Fruit fly (Drosophila melanogaster): ENCODE measurements around the gene scpr-C.
A peak's percentile ranks its signal among the peaks of the same experiment; 100 is the strongest.

Gene scpr-C

DNA sequence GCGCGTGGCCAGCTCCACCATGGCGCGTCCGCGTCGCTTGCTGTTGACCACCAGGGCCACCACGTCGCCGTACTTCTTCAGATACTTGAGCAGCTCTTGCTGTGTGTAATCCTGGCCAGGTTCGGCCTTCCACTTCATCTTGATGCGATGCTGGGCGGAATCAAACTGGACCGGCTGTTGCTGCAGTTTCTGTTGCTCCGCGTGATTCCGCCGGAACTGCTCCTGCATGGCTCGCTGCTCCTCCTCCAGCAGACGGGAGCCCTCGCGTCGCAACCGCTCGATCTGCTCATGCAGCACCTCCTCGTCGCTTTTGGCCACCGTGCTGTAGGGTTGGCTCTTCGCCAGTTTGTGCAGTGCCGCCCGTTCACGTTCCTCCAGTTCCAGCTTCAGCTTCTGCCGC lies 5.7 kb downstream of the scpr-C start:
- TF ChIP-seq Sin3A (optimal IDR thresholded peaks at IDR 0.05) = no peak
- TF ChIP-seq Myc (optimal IDR thresholded peaks at IDR 0.05) = no peak
- TF ChIP-seq psq (optimal IDR thresholded peaks at IDR 0.05) = no peak
- TF ChIP-seq insv (optimal IDR thresholded peaks at IDR 0.05) = no peak
- peak; percentile 67 for TF ChIP-seq ttk (optimal IDR thresholded peaks at IDR 0.05)
- no peak for TF ChIP-seq h (optimal IDR thresholded peaks at IDR 0.05)

dm6 chr3R:11231705-11232261 lies 6.5 kb downstream of the scpr-C start, which contains the start of the genes CG17187 and Dph3:
Gene CG17187, minus strand, starts transcription at chr3R:11231879.
Gene Dph3, plus strand, starts transcription at chr3R:11231912.
- TF ChIP-seq h (optimal IDR thresholded peaks at IDR 0.05) (no peak), Myc (optimal IDR thresholded peaks at IDR 0.05) (no peak), insv (optimal IDR thresholded peaks at IDR 0.05) (no peak), Sin3A (optimal IDR thresholded peaks at IDR 0.05) (no peak), psq (optimal IDR thresholded peaks at IDR 0.05) (no peak), ttk (optimal IDR thresholded peaks at IDR 0.05) (no peak)

dm6 chr3R:11234918-11235371 lies 9.6 kb downstream of the scpr-C start, which contains the start of the genes Arfip and CG17721:
Gene Arfip, minus strand, starts transcription at chr3R:11235013.
Gene CG17721, plus strand, starts transcription at chr3R:11235140.
- TF ChIP-seq h (optimal IDR thresholded peaks at IDR 0.05) (no peak), ttk (optimal IDR thresholded peaks at IDR 0.05) (no peak), insv (optimal IDR thresholded peaks at IDR 0.05) (no peak), Sin3A (optimal IDR thresholded peaks at IDR 0.05) (no peak), Myc (optimal IDR thresholded peaks at IDR 0.05) (no peak), psq (optimal IDR thresholded peaks at IDR 0.05) (no peak)

DNA sequence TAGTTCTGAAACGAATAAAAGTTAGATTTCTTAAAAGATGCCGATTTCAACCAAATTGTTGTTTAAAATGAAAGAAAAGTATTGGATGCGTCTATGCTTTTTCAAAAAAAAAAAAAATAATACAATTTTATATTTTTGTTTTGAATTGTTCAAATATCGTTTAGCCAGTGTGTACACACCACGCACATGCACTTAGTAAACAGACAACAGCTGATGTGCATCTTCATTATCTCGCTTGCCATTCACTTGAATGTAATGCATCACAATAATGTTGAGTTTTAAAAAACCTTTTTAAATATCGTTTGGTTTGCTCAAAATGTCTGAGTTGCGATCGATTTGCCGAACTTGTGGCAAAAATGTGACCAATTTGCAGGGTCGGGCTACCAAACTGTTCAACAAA lies 10.7 kb downstream of the scpr-C start, which contains the start of gene CG31441:
TSS of gene CG31441 (plus strand) at position 246 of the 400 bp plus-strand sequence.
- TF ChIP-seq insv (optimal IDR thresholded peaks at IDR 0.05) = no peak

DNA sequence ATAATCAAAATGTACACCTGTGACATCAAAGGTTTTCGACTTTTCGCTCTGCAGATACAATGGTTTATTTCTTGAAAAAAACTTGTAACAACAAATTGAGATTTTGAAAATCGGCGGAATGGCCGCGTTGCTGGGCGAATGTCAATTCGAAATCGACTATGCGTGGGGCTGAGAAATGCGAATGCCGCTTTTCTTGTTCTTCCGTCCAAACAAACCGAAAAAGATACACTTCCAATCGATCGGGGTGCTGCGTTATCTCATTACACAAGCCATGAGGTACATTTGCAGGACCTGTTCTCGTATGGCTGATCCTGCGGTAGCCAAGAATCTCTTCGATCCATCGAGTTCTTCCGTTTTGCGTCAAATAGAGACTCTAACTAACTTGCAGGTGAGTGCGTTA lies 12.3 kb downstream of the scpr-C start, which contains the start of gene CG31388:
TSS of gene CG31388 (plus strand) at position 218 of the 400 bp plus-strand sequence.
- TF ChIP-seq insv (optimal IDR thresholded peaks at IDR 0.05) (no peak), h (optimal IDR thresholded peaks at IDR 0.05) (no peak), psq (optimal IDR thresholded peaks at IDR 0.05) (no peak), ttk (optimal IDR thresholded peaks at IDR 0.05) (no peak), Sin3A (optimal IDR thresholded peaks at IDR 0.05) (no peak), Myc (optimal IDR thresholded peaks at IDR 0.05) (no peak)

DNA sequence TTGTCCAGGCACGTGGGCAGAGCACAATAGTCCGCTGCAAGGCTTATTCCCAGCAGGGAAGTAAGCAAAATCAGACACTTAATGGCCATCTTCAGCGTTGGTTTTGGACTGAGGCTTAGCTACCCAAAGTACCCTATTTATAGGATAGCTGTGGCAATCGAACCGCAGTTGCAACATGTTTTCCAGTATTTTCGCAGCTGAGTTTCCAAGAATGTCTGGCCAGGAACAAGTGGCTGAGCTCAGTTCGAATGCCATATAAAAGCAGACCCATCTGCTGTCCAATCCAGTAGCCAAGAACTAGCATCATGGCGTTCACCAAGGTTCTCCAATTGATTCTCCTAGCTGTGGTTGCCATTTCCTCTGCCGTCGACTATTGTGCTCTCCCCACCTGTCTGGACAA lies 15.6 kb downstream of the scpr-C start, which contains the start of the genes scpr-B and scpr-A:
TSS of gene scpr-B (minus strand) at position 101 of the 400 bp plus-strand sequence.
TSS of gene scpr-A (plus strand) at position 293 of the 400 bp plus-strand sequence.
- no peak for TF ChIP-seq Myc (optimal IDR thresholded peaks at IDR 0.05)
- TF ChIP-seq ttk (optimal IDR thresholded peaks at IDR 0.05) = no peak
- TF ChIP-seq h (optimal IDR thresholded peaks at IDR 0.05) = no peak
- no peak for TF ChIP-seq insv (optimal IDR thresholded peaks at IDR 0.05)
- TF ChIP-seq Sin3A (optimal IDR thresholded peaks at IDR 0.05) = no peak
- no peak for TF ChIP-seq psq (optimal IDR thresholded peaks at IDR 0.05)

- TF ChIP-seq insv (optimal IDR thresholded peaks at IDR 0.05) (no peak), Sin3A (optimal IDR thresholded peaks at IDR 0.05) (no peak), psq (optimal IDR thresholded peaks at IDR 0.05) (no peak), h (optimal IDR thresholded peaks at IDR 0.05) (no peak), ttk (optimal IDR thresholded peaks at IDR 0.05) (no peak), Myc (optimal IDR thresholded peaks at IDR 0.05) (no peak)
Observed at dm6 chr3R:11243057-11243740, 17.9 kb downstream of the scpr-C start.

DNA sequence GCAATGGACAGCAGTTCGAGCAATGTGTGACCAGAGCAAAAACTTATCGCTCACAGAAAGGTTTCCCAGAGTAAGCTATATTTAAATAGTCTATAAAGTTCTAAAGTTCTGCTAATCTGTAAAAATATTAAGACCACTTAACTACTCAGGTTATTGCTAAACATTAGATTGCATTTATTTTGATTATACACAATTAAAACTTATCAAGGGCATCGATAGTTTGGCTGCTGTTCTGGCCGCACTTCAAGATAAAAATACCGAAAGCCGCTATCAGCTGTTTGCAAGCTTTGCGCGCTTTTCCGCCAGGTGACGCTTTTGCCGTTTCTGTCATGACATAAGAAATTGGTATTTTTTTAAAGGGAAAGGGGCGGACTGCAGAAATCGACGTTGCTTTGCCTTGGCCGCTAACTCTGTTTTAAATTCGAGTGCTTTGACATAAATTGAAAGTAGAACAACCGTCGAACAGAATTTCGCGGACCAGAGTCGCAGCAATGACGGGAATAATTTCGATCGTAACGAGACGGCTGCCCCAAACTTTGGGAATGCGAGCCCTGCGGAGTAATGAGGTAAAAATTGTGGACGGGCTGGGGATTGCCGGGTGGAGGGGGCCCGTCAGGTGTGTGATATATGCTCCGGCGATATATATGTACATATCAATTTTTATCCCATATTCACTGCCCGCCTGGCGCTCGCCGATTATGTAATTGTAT lies 18.8 kb downstream of the scpr-C start, which contains the start of the genes CG17734 and CG5214:
TSS of gene CG17734 (minus strand) at position 49 of the 710 bp plus-strand sequence.
TSS of gene CG5214 (plus strand) at position 352 of the 710 bp plus-strand sequence.
- TF ChIP-seq Sin3A (optimal IDR thresholded peaks at IDR 0.05) = peak; percentile 17
- no peak for TF ChIP-seq insv (optimal IDR thresholded peaks at IDR 0.05)
- no peak for TF ChIP-seq psq (optimal IDR thresholded peaks at IDR 0.05)

DNA sequence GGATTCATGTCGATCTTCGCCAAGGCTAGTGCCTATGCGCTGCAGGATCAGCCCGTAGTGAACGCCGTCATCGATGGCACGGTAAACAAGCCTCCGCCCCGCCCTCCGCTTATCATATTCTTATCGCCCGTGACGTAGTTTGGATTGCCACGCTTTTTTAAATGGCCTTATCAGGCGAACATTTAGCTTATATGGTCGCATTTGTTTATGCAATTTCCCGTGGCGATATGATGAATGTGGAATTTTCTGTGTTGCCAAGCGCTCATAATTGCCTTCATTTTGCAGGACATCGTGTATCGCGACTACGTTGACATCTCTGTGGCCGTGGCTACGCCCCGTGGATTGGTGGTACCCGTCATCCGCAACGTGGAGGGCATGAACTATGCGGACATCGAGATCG lies 20.5 kb downstream of the scpr-C start:
- TF ChIP-seq h (optimal IDR thresholded peaks at IDR 0.05) (no peak), Myc (optimal IDR thresholded peaks at IDR 0.05) (no peak), Sin3A (optimal IDR thresholded peaks at IDR 0.05) (no peak)

dm6 chr3R:11246865-11247264 lies 21.5 kb downstream of the scpr-C start:
- TF ChIP-seq Myc (optimal IDR thresholded peaks at IDR 0.05) = no peak
- no peak for TF ChIP-seq Sin3A (optimal IDR thresholded peaks at IDR 0.05)
- no peak for TF ChIP-seq psq (optimal IDR thresholded peaks at IDR 0.05)
- TF ChIP-seq ttk (optimal IDR thresholded peaks at IDR 0.05) = no peak
- no peak for TF ChIP-seq insv (optimal IDR thresholded peaks at IDR 0.05)
- TF ChIP-seq h (optimal IDR thresholded peaks at IDR 0.05) = no peak

dm6 chr3R:11253768-11254167 lies 28.4 kb downstream of the scpr-C start:
- TF ChIP-seq Myc (optimal IDR thresholded peaks at IDR 0.05) (no peak), h (optimal IDR thresholded peaks at IDR 0.05) (no peak), insv (optimal IDR thresholded peaks at IDR 0.05) (no peak), Sin3A (optimal IDR thresholded peaks at IDR 0.05) (no peak), psq (optimal IDR thresholded peaks at IDR 0.05) (no peak), ttk (optimal IDR thresholded peaks at IDR 0.05) (no peak)

DNA sequence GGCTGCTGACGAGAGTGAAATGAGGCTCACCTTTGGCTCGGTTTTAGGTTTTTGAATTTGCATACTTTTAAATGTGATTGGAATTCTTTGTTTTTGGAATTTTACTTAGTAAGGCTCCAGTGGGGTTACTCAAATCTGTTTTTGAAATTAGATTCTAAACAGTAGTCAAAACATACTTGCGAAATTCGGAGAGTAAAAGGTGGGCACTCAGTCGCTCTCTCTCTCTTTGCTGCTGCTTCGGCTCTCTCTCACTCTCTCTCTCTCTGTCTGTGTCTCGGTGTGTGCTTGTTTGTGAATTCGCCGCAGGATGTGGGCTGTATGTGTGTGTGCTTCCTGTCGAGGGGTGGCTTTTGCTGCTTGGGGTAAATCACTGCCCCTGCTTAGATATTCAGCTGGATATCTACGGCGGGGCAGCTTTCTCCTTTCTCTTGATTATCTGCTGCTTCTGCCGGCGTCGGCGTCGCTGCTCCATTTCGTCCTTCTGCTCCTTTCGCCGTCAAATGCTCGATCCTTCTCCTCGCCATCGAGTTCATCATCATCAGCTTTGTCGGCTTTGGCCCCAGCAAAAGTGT lies 29.1 kb downstream of the scpr-C start:
- TF ChIP-seq Sin3A (optimal IDR thresholded peaks at IDR 0.05) (no peak), insv (optimal IDR thresholded peaks at IDR 0.05) (no peak), Myc (optimal IDR thresholded peaks at IDR 0.05) (no peak), h (optimal IDR thresholded peaks at IDR 0.05) (no peak), ttk (optimal IDR thresholded peaks at IDR 0.05) (no peak), psq (optimal IDR thresholded peaks at IDR 0.05) (no peak)

All from Kc167 (cell line).